Worm (Caenorhabditis elegans) whole organism, late embryonic: ENCODE data around the gene bath-26.

ENCODE experiments used
- K02D7.2 ChIP-seq: sonication (generic microtip); optimal IDR thresholded peaks from 2 replicates; lab custom pipeline; 2017; ENCODE audit warnings: mild to moderate bottlenecking, missing genetic modification characterization, missing compliant biosample characterization
- Y22D7AL.16 ChIP-seq: sonication (generic microtip); optimal IDR thresholded peaks from 2 replicates; lab custom pipeline; 2016; ENCODE audit warnings: missing genetic modification characterization, missing compliant biosample characterization
- ama-1 ChIP-seq: fragments of 150-350 bp; optimal IDR thresholded peaks from 2 replicates; lab custom pipeline; 2014
- elt-2 ChIP-seq: sonication (generic microtip); optimal IDR thresholded peaks from 2 replicates; lab custom pipeline; 2016; ENCODE audit warnings: missing genetic modification reagents, missing genetic modification characterization, missing compliant biosample characterization
- ets-4 ChIP-seq: sonication (generic microtip); optimal IDR thresholded peaks from 2 replicates; lab custom pipeline; 2016; ENCODE audit warnings: missing genetic modification characterization, missing compliant biosample characterization
- fkh-10 ChIP-seq: fragments of 150-350 bp; optimal IDR thresholded peaks from 2 replicates; lab custom pipeline; 2014; ENCODE audit warnings: missing biosample characterization, missing genetic modification reagents, missing genetic modification characterization
- hlh-30 ChIP-seq: sonication (generic microtip); optimal IDR thresholded peaks from 2 replicates; lab custom pipeline; 2017; ENCODE audit warnings: antibody characterized with exemption, missing genetic modification characterization, missing compliant biosample characterization; ENCODE audit not compliant: insufficient read depth
- nhr-11 ChIP-seq: fragments of 150-350 bp; optimal IDR thresholded peaks from 2 replicates; lab custom pipeline; 2014; ENCODE audit warnings: missing biosample characterization, missing genetic modification characterization
- pag-3 ChIP-seq: sonication (generic microtip); optimal IDR thresholded peaks from 2 replicates; lab custom pipeline; 2016; ENCODE audit warnings: missing compliant biosample characterization, missing genetic modification characterization, borderline replicate concordance
- pha-4 ChIP-seq: fragments of 150-350 bp; optimal IDR thresholded peaks from 2 replicates; lab custom pipeline; 2018; ENCODE audit warnings: missing biosample characterization, missing genetic modification reagents, missing genetic modification characterization
- pqm-1 ChIP-seq: sonication (generic microtip); optimal IDR thresholded peaks from 2 replicates; lab custom pipeline; 2016; ENCODE audit warnings: missing genetic modification characterization, missing compliant biosample characterization
- rnt-1 ChIP-seq: sonication (generic microtip); optimal IDR thresholded peaks from 2 replicates; lab custom pipeline; 2016; ENCODE audit warnings: missing genetic modification characterization, missing compliant biosample characterization
- tbx-7 ChIP-seq: sonication (generic microtip); optimal IDR thresholded peaks from 2 replicates; lab custom pipeline; 2016; ENCODE audit warnings: missing genotype, missing genetic modification characterization, missing compliant biosample characterization
- unc-55 ChIP-seq: sonication (generic microtip); optimal IDR thresholded peaks from 2 replicates; lab custom pipeline; 2017; ENCODE audit warnings: missing biosample characterization, missing genetic modification reagents, missing genetic modification characterization

DNA sequence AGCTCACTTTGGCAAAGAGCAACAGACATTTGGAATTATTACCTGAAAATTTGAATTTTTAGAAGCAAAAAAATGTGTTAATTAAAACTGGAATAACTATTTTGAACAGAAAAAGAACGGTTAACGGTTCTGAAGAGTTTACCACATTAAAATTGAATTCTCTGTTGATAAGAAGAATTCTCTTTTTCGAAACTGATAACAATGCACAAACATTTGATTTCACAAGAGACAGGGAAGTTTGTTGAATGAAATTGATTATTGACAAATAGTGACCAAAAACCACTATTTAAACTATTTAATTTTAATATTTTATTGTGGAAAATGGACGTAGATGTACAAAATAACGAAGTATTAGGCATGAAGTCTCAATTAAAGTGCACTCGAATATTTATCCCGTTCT lies 7.0 kb upstream of the bath-26 start:
- TF ChIP-seq fkh-10 (GFP tag; lab: Kevin White, UChicago) (no peak), hlh-30 (tag; lab: Kevin White, UChicago) (no peak), rnt-1 (tag; lab: Kevin White, UChicago) (no peak), unc-55 (no peak), ets-4 (tag; lab: Kevin White, UChicago) (no peak), Y22D7AL.16 (tag; lab: Kevin White, UChicago) (no peak), tbx-7 (no peak), pqm-1 (tag; lab: Kevin White, UChicago) (no peak), nhr-11 (no peak), elt-2 (tag; lab: Kevin White, UChicago) (no peak), pag-3 (tag; lab: Kevin White, UChicago) (no peak), K02D7.2 (tag; lab: Kevin White, UChicago) (no peak), pha-4 (tag; lab: Kevin White, UChicago) (no peak), ama-1 (no peak)
